Worm (Caenorhabditis elegans): ENCODE data around the gene pqn-29.

pqn-29 gene

DNA sequence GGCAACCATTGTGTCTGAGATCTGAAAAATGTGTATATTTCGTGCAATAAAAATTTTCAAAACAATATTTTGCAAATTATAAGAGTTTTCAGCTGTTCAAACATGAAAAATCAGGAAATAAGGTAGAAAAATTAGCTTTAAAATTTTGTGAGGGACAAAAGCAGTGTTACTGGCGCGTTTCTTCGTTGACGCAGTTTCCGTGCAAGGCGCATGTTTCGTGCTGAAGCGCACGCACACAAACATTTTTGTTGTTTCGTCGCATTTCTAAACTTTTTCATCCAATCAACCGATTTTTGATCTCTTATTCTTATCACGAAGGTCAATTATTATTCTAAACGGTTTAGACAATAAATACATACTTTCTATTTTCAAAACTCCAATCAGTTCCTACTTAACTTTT is 47.1 kb upstream of the pqn-29 start, which contains the start of gene nifk-1 (continued):
- TF ChIP-seq mxl-1 (tag; optimal IDR thresholded peaks at IDR 0.05): no peak
- no peak for TF ChIP-seq Y53G8AR.9 (GFP tag; conservative IDR thresholded peaks at IDR 0.05)
- peak; percentile 7 for TF ChIP-seq ZK185.1 (tag; optimal IDR thresholded peaks at IDR 0.05; ENCODE audit: poor library complexity, severe bottlenecking)
- TF ChIP-seq B0336.3 (GFP tag; IDR thresholded peaks at IDR 0.05): 0 out of 2 replicates have a peak, but pooled peaks have one; percentile 28
- 0 out of 2 replicates have a peak, but pooled peaks have one; percentile 14 for TF ChIP-seq madf-3 (GFP tag; IDR thresholded peaks at IDR 0.05)
- no peak for TF ChIP-seq hrde-1 (tag; optimal IDR thresholded peaks at IDR 0.05; ENCODE audit: borderline replicate concordance)
- TF ChIP-seq tlf-1 (GFP tag; optimal IDR thresholded peaks at IDR 0.05): peak; percentile 3
- peak; percentile 73 for TF ChIP-seq lin-54 (GFP tag; optimal IDR thresholded peaks at IDR 0.05)
- TF ChIP-seq lin-35 (GFP tag; optimal IDR thresholded peaks at IDR 0.05): peak in 1 of 3 experiments; percentile 47
- no peak for TF ChIP-seq egl-18 (GFP tag; IDR thresholded peaks at IDR 0.05)
- no peak for TF ChIP-seq zim-3 (tag; optimal IDR thresholded peaks at IDR 0.05)
- no peak for TF ChIP-seq mel-28 (tag; optimal IDR thresholded peaks at IDR 0.05; ENCODE audit: borderline replicate concordance)
- TF ChIP-seq snpc-3.4 (tag; optimal IDR thresholded peaks at IDR 0.05): peak; percentile 23
- TF ChIP-seq Y67H2A.10 (GFP tag; conservative IDR thresholded peaks at IDR 0.05): no peak
- no peak for TF ChIP-seq F57C9.4 (tag; optimal IDR thresholded peaks at IDR 0.05)
- peak; percentile 57 for TF ChIP-seq F23B12.7 (tag; optimal IDR thresholded peaks at IDR 0.05; ENCODE audit: insufficient read depth)
- peak in 1 of 2 experiments; percentile 22 for TF ChIP-seq let-607 (tag; optimal IDR thresholded peaks at IDR 0.05)
- TF ChIP-seq Y95B8A.8 (GFP tag; IDR thresholded peaks at IDR 0.05): no peak
- TF ChIP-seq nhr-80 (tag; optimal IDR thresholded peaks at IDR 0.05): peak; percentile 79
- TF ChIP-seq ceh-100 (GFP tag; IDR thresholded peaks at IDR 0.05): no peak
- no peak for TF ChIP-seq ceh-40 (GFP tag; IDR thresholded peaks at IDR 0.05)
- TF ChIP-seq tbp1 (GFP tag; optimal IDR thresholded peaks at IDR 0.05): peak; percentile 46
- no peak for TF ChIP-seq B0035.1 (tag; optimal IDR thresholded peaks at IDR 0.05)
- TF ChIP-seq ztf-3 (GFP tag; optimal IDR thresholded peaks at IDR 0.05): no peak
- TF ChIP-seq rpc-1 (optimal IDR thresholded peaks at IDR 0.05): no peak
- no peak for TF ChIP-seq rpc-1 (tag; optimal IDR thresholded peaks at IDR 0.05)
- no peak for TF ChIP-seq snpc-4 (GFP tag; optimal IDR thresholded peaks at IDR 0.05)
- TF ChIP-seq snpc-4 (tag; optimal IDR thresholded peaks at IDR 0.05): peak in 3 of 4 experiments; percentile 28 to 69 (median 68)
- TF ChIP-seq efl-1 (GFP tag; optimal IDR thresholded peaks at IDR 0.05): peak; percentile 56
- no peak for TF ChIP-seq lir-1 (GFP tag; conservative IDR thresholded peaks at IDR 0.05)
- peak; percentile 55 for TF ChIP-seq lin-40 (tag; optimal IDR thresholded peaks at IDR 0.05)
- TF ChIP-seq pbrm-1 (GFP tag; IDR thresholded peaks at IDR 0.05): 0 out of 2 replicates have a peak, but pooled peaks have one; percentile 54
- peak; percentile 84 for TF ChIP-seq dox-1 (GFP tag; IDR thresholded peaks at IDR 0.05)
- TF ChIP-seq mes-4 (tag; optimal IDR thresholded peaks at IDR 0.05): no peak
- TF ChIP-seq attf-5 (GFP tag; optimal IDR thresholded peaks at IDR 0.05): peak; percentile 86

DNA sequence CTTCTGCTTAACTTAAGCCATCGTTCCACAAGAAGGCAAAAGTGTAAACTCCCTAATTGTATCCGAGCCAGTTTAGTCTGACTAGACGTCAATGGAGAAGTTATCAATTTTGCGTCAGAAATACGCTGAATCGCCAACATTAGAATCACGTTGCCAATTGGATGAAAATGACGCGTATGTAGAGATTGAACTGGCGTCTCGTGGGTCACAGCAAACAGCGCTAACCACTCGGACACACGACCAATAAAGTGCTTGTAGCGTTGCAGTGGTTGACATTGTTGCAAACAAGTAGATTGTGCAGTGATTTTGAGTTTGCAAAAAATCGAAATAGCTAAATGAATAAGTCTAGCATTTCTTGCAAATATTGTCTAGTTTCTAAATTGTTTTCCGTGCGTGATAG is 43.4 kb upstream of the pqn-29 start:
- TF ChIP-seq lsy-27 (tag; optimal IDR thresholded peaks at IDR 0.05; ENCODE audit: borderline replicate concordance, insufficient read depth) (peak; percentile 70), efl-1 (GFP tag; optimal IDR thresholded peaks at IDR 0.05) (peak; percentile 40), akir-1 (GFP tag; optimal IDR thresholded peaks at IDR 0.05) (peak; percentile 44), dpl-1 (GFP tag; optimal IDR thresholded peaks at IDR 0.05) (no peak), egl-18 (GFP tag; IDR thresholded peaks at IDR 0.05) (0 out of 2 replicates have a peak, but pooled peaks have one; percentile 34), madf-3 (GFP tag; IDR thresholded peaks at IDR 0.05) (no peak), lin-35 (GFP tag; optimal IDR thresholded peaks at IDR 0.05) (peak in 1 of 3 experiments; percentile 75), Y67H2A.10 (GFP tag; conservative IDR thresholded peaks at IDR 0.05) (peak; percentile 60; the same call in 1 of the 2 replicates), attf-5 (GFP tag; optimal IDR thresholded peaks at IDR 0.05) (peak; percentile 81), mxl-1 (tag; optimal IDR thresholded peaks at IDR 0.05) (peak; percentile 92), him-1 (tag; optimal IDR thresholded peaks at IDR 0.05) (peak; percentile 88), ets-4 (GFP tag; optimal IDR thresholded peaks at IDR 0.05) (peak; percentile 77), nfya-1 (tag; optimal IDR thresholded peaks at IDR 0.05; ENCODE audit: borderline replicate concordance, insufficient read depth) (no peak), Y95B8A.8 (GFP tag; IDR thresholded peaks at IDR 0.05) (0 out of 2 replicates have a peak, but pooled peaks have one; percentile 63), gei-17 (GFP tag; optimal IDR thresholded peaks at IDR 0.05) (peak; percentile 29), rec-8 (tag; optimal IDR thresholded peaks at IDR 0.05) (peak; percentile 78 to 96), snpc-1.1 (tag; optimal IDR thresholded peaks at IDR 0.05; ENCODE audit: insufficient read depth) (peak; percentile 69), C17E4.6 (GFP tag; IDR thresholded peaks at IDR 0.05) (no peak), F49E8.2 (tag; optimal IDR thresholded peaks at IDR 0.05; ENCODE audit: insufficient read depth) (peak; percentile 90)

Data from whole organism, young adult.